Worm (Caenorhabditis elegans): ENCODE measurements around the gene sly-1.

- TF ChIP-seq ztf-29 (GFP tag; IDR thresholded peaks at IDR 0.05) (no peak), klf-2 (GFP tag; conservative IDR thresholded peaks at IDR 0.05) (no peak), T22C8.4 (GFP tag; IDR thresholded peaks at IDR 0.05) (no peak), ztf-23 (GFP tag; IDR thresholded peaks at IDR 0.05) (no peak), flt-1 (GFP tag; IDR thresholded peaks at IDR 0.05) (no peak), med-1 (GFP tag; optimal IDR thresholded peaks at IDR 0.05; ENCODE audit: insufficient read depth) (no peak), ref-1 (GFP tag; conservative IDR thresholded peaks at IDR 0.05) (no peak), tab-1 (GFP tag; IDR thresholded peaks at IDR 0.05) (no peak)
Observed at ce11 chrIII:10470927-10471326, 35.9 kb upstream of the sly-1 start, which contains the start of gene cul-1.
